Worm (Caenorhabditis elegans): ENCODE data around the gene C01B9.4.

ce11 chrII:13732577-13732976, 51.2 kb downstream of the C01B9.4 start:
- TF ChIP-seq pha-4 (tag; optimal IDR thresholded peaks at IDR 0.05) (no peak), unc-39 (tag; optimal IDR thresholded peaks at IDR 0.05) (no peak), ztf-11 (tag; optimal IDR thresholded peaks at IDR 0.05) (no peak), snpc-4 (tag; optimal IDR thresholded peaks at IDR 0.05) (no peak), unc-62 (GFP tag; optimal IDR thresholded peaks at IDR 0.05) (no peak), lin-13 (tag; optimal IDR thresholded peaks at IDR 0.05) (no peak), mab-5 (tag; optimal IDR thresholded peaks at IDR 0.05) (no peak), bed-3 (GFP tag; optimal IDR thresholded peaks at IDR 0.05) (no peak), blmp-1 (tag; optimal IDR thresholded peaks at IDR 0.05) (no peak)

Measured in whole organism, mixed stage, embryonic.